Fruit fly (Drosophila melanogaster): ENCODE data around the gene sloth2.

sloth2 gene

dm6 chrX:7011063-7011743 is at the start of gene sloth2, which contains the start of the genes cm and sloth1 (continued):
- peak; percentile 28 for TF ChIP-seq Jarid2 (GFP tag; optimal IDR thresholded peaks at IDR 0.05)
- TF ChIP-seq CG4617 (GFP tag; optimal IDR thresholded peaks at IDR 0.05; ENCODE audit: borderline replicate concordance): peak; percentile 87
- peak; percentile 84 for TF ChIP-seq CG13775 (GFP tag; optimal IDR thresholded peaks at IDR 0.05)
- peak; percentile 87 for TF ChIP-seq pho (GFP tag; optimal IDR thresholded peaks at IDR 0.05)
- peak; percentile 77 for TF ChIP-seq CG10267 (tag; optimal IDR thresholded peaks at IDR 0.05)
- peak; percentile 75 for TF ChIP-seq fd96Cb (tag; optimal IDR thresholded peaks at IDR 0.05)
- TF ChIP-seq z (GFP tag; IDR thresholded peaks at IDR 0.05): no peak
- peak; percentile 87 for TF ChIP-seq CG2712 (tag; optimal IDR thresholded peaks at IDR 0.05)
- peak; percentile 72 for TF ChIP-seq Blimp-1 (GFP tag; optimal IDR thresholded peaks at IDR 0.05)
- TF ChIP-seq Trl (optimal IDR thresholded peaks at IDR 0.05): no peak
- TF ChIP-seq Trl (GFP tag; optimal IDR thresholded peaks at IDR 0.05): peak; percentile 90
- peak; percentile 59 for TF ChIP-seq CG1647 (GFP tag; optimal IDR thresholded peaks at IDR 0.05)
- TF ChIP-seq Hand (GFP tag; optimal IDR thresholded peaks at IDR 0.05): peak; percentile 45
- peak; percentile 74 for TF ChIP-seq CG16815 (GFP tag; optimal IDR thresholded peaks at IDR 0.05)
- peak; percentile 66 for TF ChIP-seq CG12299 (tag; optimal IDR thresholded peaks at IDR 0.05)
- TF ChIP-seq gcm (GFP tag; optimal IDR thresholded peaks at IDR 0.05): peak; percentile 78
- peak; percentile 55 for TF ChIP-seq CG12071 (GFP tag; optimal IDR thresholded peaks at IDR 0.05)
- peak; percentile 69 for TF ChIP-seq CG30020 (tag; optimal IDR thresholded peaks at IDR 0.05)
- TF ChIP-seq CG6689 (GFP tag; IDR thresholded peaks at IDR 0.05): peak; percentile 83
- TF ChIP-seq dmrt11E (tag; optimal IDR thresholded peaks at IDR 0.05): peak; percentile 86
- peak; percentile 70 for TF ChIP-seq sd (tag; optimal IDR thresholded peaks at IDR 0.05)
- TF ChIP-seq CG18011 (GFP tag; optimal IDR thresholded peaks at IDR 0.05): peak; percentile 76
- TF ChIP-seq bab2 (GFP tag; optimal IDR thresholded peaks at IDR 0.05): peak; percentile 93
- TF ChIP-seq CrebB (tag; optimal IDR thresholded peaks at IDR 0.05): peak; percentile 80
- TF ChIP-seq CG14965 (GFP tag; optimal IDR thresholded peaks at IDR 0.05; ENCODE audit: borderline replicate concordance): no peak
- TF ChIP-seq gfzf (GFP tag; optimal IDR thresholded peaks at IDR 0.05): peak; percentile 34
- TF ChIP-seq CG4404 (GFP tag; IDR thresholded peaks at IDR 0.05): peak; percentile 81
- peak in 1 of 3 experiments; percentile 86 for TF ChIP-seq lola (GFP tag; optimal IDR thresholded peaks at IDR 0.05)
- peak; percentile 45 for TF ChIP-seq CG6683 (GFP tag; optimal IDR thresholded peaks at IDR 0.05)
- peak; percentile 35 for TF ChIP-seq Neu2 (GFP tag; optimal IDR thresholded peaks at IDR 0.05; ENCODE audit: borderline replicate concordance)
- TF ChIP-seq eyg (GFP tag; optimal IDR thresholded peaks at IDR 0.05): peak; percentile 62
- TF ChIP-seq vnd (GFP tag; IDR thresholded peaks at IDR 0.05; ENCODE audit: partially characterized antibody): peak; percentile 77
- TF ChIP-seq kah (GFP tag; optimal IDR thresholded peaks at IDR 0.05): peak; percentile 20
- peak; percentile 84 for TF ChIP-seq Antp (GFP tag; optimal IDR thresholded peaks at IDR 0.05)
- TF ChIP-seq ato (GFP tag; IDR thresholded peaks at IDR 0.05; ENCODE audit: partially characterized antibody): no peak
- peak; percentile 88 for TF ChIP-seq CG32532 (GFP tag; IDR thresholded peaks at IDR 0.05)
- peak; percentile 85 for TF ChIP-seq CG11398 (GFP tag; optimal IDR thresholded peaks at IDR 0.05)
- TF ChIP-seq CG15269 (tag; optimal IDR thresholded peaks at IDR 0.05): peak; percentile 87
- peak; percentile 90 for TF ChIP-seq Hr3 (GFP tag; optimal IDR thresholded peaks at IDR 0.05)
- TF ChIP-seq ci (GFP tag; IDR thresholded peaks at IDR 0.05): peak; percentile 85
- peak; percentile 74 for TF ChIP-seq kni (GFP tag; optimal IDR thresholded peaks at IDR 0.05)
- TF ChIP-seq CG1832 (GFP tag; optimal IDR thresholded peaks at IDR 0.05): no peak
- no peak; the same call in 1 of the 2 replicates for TF ChIP-seq Lim3 (GFP tag; IDR thresholded peaks at IDR 0.05)
- peak; percentile 95 for TF ChIP-seq CG2120 (GFP tag; optimal IDR thresholded peaks at IDR 0.05)
- TF ChIP-seq CG42726 (GFP tag; IDR thresholded peaks at IDR 0.05; ENCODE audit: partially characterized antibody): peak; percentile 64
- peak; percentile 92 for TF ChIP-seq CG13424 (tag; optimal IDR thresholded peaks at IDR 0.05)
- TF ChIP-seq CG32772 (GFP tag; IDR thresholded peaks at IDR 0.05): peak; percentile 90
- peak; percentile 77 for TF ChIP-seq Six4 (GFP tag; optimal IDR thresholded peaks at IDR 0.05)
